Fruit fly (Drosophila melanogaster) whole organism, embryonic: ENCODE measurements around the gene Arp10.

ENCODE experiments used
- B-H2 ChIP-seq: fragments of 200-800 bp; sonication (Bioruptor generic); optimal IDR thresholded peaks from 2 replicates; lab custom pipeline; 2018; ENCODE audit warnings: missing biosample characterization, mild to moderate bottlenecking, missing genetic modification characterization
- BEAF-32 ChIP-seq: fragments of 200-800 bp; sonication (Bioruptor generic); optimal IDR thresholded peaks from 3 replicates; lab custom pipeline; 2017; ENCODE audit warnings: missing biosample characterization, missing genetic modification characterization, mild to moderate bottlenecking, moderate library complexity, missing genetic modification reagents
- CG10543 ChIP-seq: fragments of 200-800 bp; sonication (Bioruptor generic); optimal IDR thresholded peaks from 3 replicates; lab custom pipeline; 2017; ENCODE audit warnings: missing biosample characterization, mild to moderate bottlenecking, missing genetic modification characterization, moderate library complexity
- CG11247 ChIP-seq: fragments of 200-800 bp; sonication (Bioruptor generic); IDR thresholded peaks from 2 replicates; pipeline ENCODE4 v1.3.6; 2022; ENCODE audit warnings: missing biosample characterization, missing genetic modification characterization
- CG15514 ChIP-seq: fragments of 200-800 bp; sonication (Bioruptor generic); optimal IDR thresholded peaks from 3 replicates; lab custom pipeline; 2017; ENCODE audit warnings: missing biosample characterization, missing genetic modification characterization, mild to moderate bottlenecking, moderate library complexity, missing genetic modification reagents
- CG17359 ChIP-seq: fragments of 200-800 bp; sonication (Bioruptor generic); optimal IDR thresholded peaks from 3 replicates; lab custom pipeline; 2018; ENCODE audit warnings: missing biosample characterization, mild to moderate bottlenecking, missing genetic modification characterization, moderate library complexity
- CG17361 ChIP-seq: fragments of 200-800 bp; sonication (Bioruptor generic); IDR thresholded peaks from 3 replicates; pipeline ENCODE4 v1.3.6; 2022; ENCODE audit warnings: missing biosample characterization, missing genetic modification characterization
- CG18262 ChIP-seq: fragments of 200-800 bp; optimal IDR thresholded peaks from 3 replicates; lab custom pipeline; 2019; ENCODE audit warnings: missing biosample characterization, mild to moderate bottlenecking, missing genetic modification characterization, moderate library complexity
- CG1832 ChIP-seq: fragments of 200-800 bp; sonication (Bioruptor generic); optimal IDR thresholded peaks from 2 replicates; lab custom pipeline; 2017; ENCODE audit warnings: missing biosample characterization, mild to moderate bottlenecking, missing genetic modification characterization, inconsistent platforms
- CG3838 ChIP-seq: fragments of 200-800 bp; sonication (Bioruptor generic); optimal IDR thresholded peaks from 3 replicates; lab custom pipeline; 2016; ENCODE audit warnings: missing biosample characterization, missing genetic modification characterization
- CG3847 ChIP-seq: fragments of 200-800 bp; sonication (Bioruptor generic); IDR thresholded peaks from 2 replicates; pipeline ENCODE4 v1.3.6; 2022; ENCODE audit warnings: missing biosample characterization, missing genetic modification characterization
- CG4328 ChIP-seq: fragments of 200-800 bp; sonication (Bioruptor generic); optimal IDR thresholded peaks from 3 replicates; lab custom pipeline; 2017; ENCODE audit warnings: missing biosample characterization, missing genetic modification reagents, missing genetic modification characterization
- CG6689 ChIP-seq: fragments of 200-800 bp; sonication (Bioruptor generic); IDR thresholded peaks from 2 replicates; pipeline ENCODE4 v1.3.6; 2022; ENCODE audit warnings: missing biosample characterization, missing genetic modification characterization
- CG6791 ChIP-seq: fragments of 200-800 bp; sonication (Bioruptor generic); IDR thresholded peaks from 3 replicates; pipeline ENCODE4 v1.3.6; 2022; ENCODE audit warnings: missing biosample characterization, missing genetic modification characterization; ENCODE audit not compliant: partially characterized antibody
- CG7963 ChIP-seq: fragments of 200-800 bp; sonication (Bioruptor generic); IDR thresholded peaks from 3 replicates; pipeline ENCODE4 v1.3.6; 2022; ENCODE audit warnings: missing biosample characterization, missing genetic modification characterization; ENCODE audit not compliant: partially characterized antibody
- CG7987 ChIP-seq: fragments of 200-800 bp; sonication (Bioruptor generic); optimal IDR thresholded peaks from 2 replicates; lab custom pipeline; 2018; ENCODE audit warnings: missing biosample characterization, mild to moderate bottlenecking, missing genetic modification characterization, moderate library complexity
- CrebB ChIP-seq: fragments of 200-800 bp; sonication (Bioruptor generic); optimal IDR thresholded peaks from 3 replicates; lab custom pipeline; 2018; ENCODE audit warnings: missing biosample characterization, mild to moderate bottlenecking, missing genetic modification characterization
- Dek ChIP-seq: fragments of 200-800 bp; sonication (Bioruptor generic); optimal IDR thresholded peaks from 3 replicates; lab custom pipeline; 2019; ENCODE audit warnings: missing biosample characterization, mild to moderate bottlenecking, missing genetic modification characterization, moderate library complexity
- Dfd ChIP-seq, 2 experiments: fragments of >200 bp; optimal IDR thresholded peaks; 2 replicates each; lab custom pipeline; 2017; ENCODE audit warnings: missing biosample characterization in 2 of 2, missing genetic modification characterization in 2 of 2
- HHEX ChIP-seq: fragments of 200-800 bp; sonication (Bioruptor generic); optimal IDR thresholded peaks from 3 replicates; lab custom pipeline; 2017; ENCODE audit warnings: missing biosample characterization, mild to moderate bottlenecking, missing genetic modification characterization, missing genetic modification reagents
- HLH4C ChIP-seq: fragments of 200-800 bp; sonication (Bioruptor generic); IDR thresholded peaks from 3 replicates; pipeline ENCODE4 v1.3.6; 2022; ENCODE audit warnings: missing biosample characterization, missing genetic modification characterization; ENCODE audit not compliant: partially characterized antibody
- HmgD ChIP-seq: fragments of 200-800 bp; sonication (Bioruptor generic); optimal IDR thresholded peaks from 3 replicates; lab custom pipeline; 2016; ENCODE audit warnings: missing biosample characterization, missing genetic modification characterization
- Hmr ChIP-seq: fragments of 200-800 bp; sonication (Bioruptor generic); optimal IDR thresholded peaks from 3 replicates; lab custom pipeline; 2017; ENCODE audit warnings: mild to moderate bottlenecking, missing biosample characterization, missing genetic modification reagents, missing genetic modification characterization
- Hr3 ChIP-seq: fragments of 200-800 bp; sonication (Bioruptor generic); optimal IDR thresholded peaks from 3 replicates; lab custom pipeline; 2016; ENCODE audit warnings: missing biosample characterization, missing genetic modification characterization
- Hr78 ChIP-seq, 2 experiments: fragments of 200-800 bp in 1 of 2; fragments of >200 bp in 1 of 2; sonication (Bioruptor generic) in 1 of 2; optimal IDR thresholded peaks; 2 replicates each; lab custom pipeline; 2017 to 2019; ENCODE audit warnings: missing biosample characterization in 2 of 2, missing genetic modification characterization in 2 of 2, mild to moderate bottlenecking in 1 of 2, moderate library complexity in 1 of 2
- MESR4 ChIP-seq: fragments of 200-800 bp; sonication (Bioruptor generic); optimal IDR thresholded peaks from 2 replicates; lab custom pipeline; 2018; ENCODE audit warnings: missing biosample characterization, mild to moderate bottlenecking, missing genetic modification characterization, moderate library complexity
- MTF-1 ChIP-seq: fragments of 200-800 bp; sonication (Bioruptor generic); optimal IDR thresholded peaks from 2 replicates; lab custom pipeline; 2018; ENCODE audit warnings: missing biosample characterization, mild to moderate bottlenecking, missing genetic modification characterization, borderline replicate concordance
- Med ChIP-seq: fragments of 200-800 bp; sonication (Bioruptor generic); peaks from one replicate; lab custom pipeline; 2016; ENCODE audit warnings: missing biosample characterization, missing genetic modification characterization, mild to moderate bottlenecking, inconsistent platforms, moderate library complexity
- NC2β ChIP-seq: fragments of 200-800 bp; sonication (Bioruptor generic); optimal IDR thresholded peaks from 2 replicates; lab custom pipeline; 2016; ENCODE audit warnings: missing biosample characterization, missing genetic modification characterization
- NfI ChIP-seq: fragments of 200-800 bp; sonication (Bioruptor generic); optimal IDR thresholded peaks from 3 replicates; lab custom pipeline; 2018; ENCODE audit warnings: missing biosample characterization, mild to moderate bottlenecking, missing genetic modification characterization, moderate library complexity
- Oli ChIP-seq: fragments of 200-800 bp; sonication (Bioruptor generic); optimal IDR thresholded peaks from 2 replicates; lab custom pipeline; 2018; ENCODE audit warnings: missing biosample characterization, mild to moderate bottlenecking, missing genetic modification characterization, moderate library complexity
- Rfx ChIP-seq: fragments of 200-800 bp; sonication (Bioruptor generic); IDR thresholded peaks from 2 replicates; pipeline ENCODE4 v1.3.6; 2022; ENCODE audit warnings: missing biosample characterization, missing genetic modification characterization
- Sry-δ ChIP-seq: fragments of 200-800 bp; sonication (Bioruptor generic); optimal IDR thresholded peaks from 2 replicates; lab custom pipeline; 2016; ENCODE audit warnings: missing biosample characterization, missing genetic modification characterization
- Trl ChIP-seq, 3 experiments: fragments of >200 bp in 2 of 3; fragments of 200-800 bp in 1 of 3; sonication (Bioruptor generic) in 1 of 3; optimal IDR thresholded peaks; 2 replicates in 1 of 3; 3 replicates in 2 of 3; lab custom pipeline; 2016 to 2017; ENCODE audit warnings: missing biosample characterization in 1 of 3, missing genetic modification characterization in 1 of 3
- YL-1 ChIP-seq: fragments of 200-800 bp; sonication (Bioruptor generic); optimal IDR thresholded peaks from 3 replicates; lab custom pipeline; 2017; ENCODE audit warnings: missing biosample characterization, mild to moderate bottlenecking, missing genetic modification characterization
- ara ChIP-seq: fragments of 200-800 bp; sonication (Bioruptor generic); IDR thresholded peaks from 2 replicates; pipeline ENCODE4 v1.3.6; 2022; ENCODE audit warnings: missing biosample characterization, missing genetic modification characterization
- caup ChIP-seq: fragments of 200-800 bp; sonication (Bioruptor generic); optimal IDR thresholded peaks from 3 replicates; lab custom pipeline; 2017; ENCODE audit warnings: missing biosample characterization, mild to moderate bottlenecking, missing genetic modification characterization, moderate library complexity; ENCODE audit not compliant: severe bottlenecking
- dmrt99B ChIP-seq: fragments of 200-800 bp; sonication (Bioruptor generic); optimal IDR thresholded peaks from 2 replicates; lab custom pipeline; 2018; ENCODE audit warnings: missing biosample characterization, mild to moderate bottlenecking, missing genetic modification characterization, moderate library complexity
- eyg ChIP-seq: fragments of 200-800 bp; sonication (Bioruptor generic); optimal IDR thresholded peaks from 3 replicates; lab custom pipeline; 2016; ENCODE audit warnings: missing biosample characterization, missing genetic modification characterization
- grau ChIP-seq: fragments of 200-800 bp; optimal IDR thresholded peaks from 3 replicates; lab custom pipeline; 2019; ENCODE audit warnings: missing biosample characterization, mild to moderate bottlenecking, missing genetic modification characterization, moderate library complexity
- grn ChIP-seq: fragments of 200-800 bp; sonication (Bioruptor generic); optimal IDR thresholded peaks from 3 replicates; lab custom pipeline; 2017; ENCODE audit warnings: missing biosample characterization, missing genetic modification characterization
- gro ChIP-seq: fragments of 200-800 bp; sonication (Bioruptor generic); optimal IDR thresholded peaks from 2 replicates; lab custom pipeline; 2016; ENCODE audit warnings: missing biosample characterization, missing genetic modification characterization
- gsb ChIP-seq: fragments of 200-800 bp; sonication (Bioruptor generic); IDR thresholded peaks from 2 replicates; pipeline ENCODE4 v1.3.6; 2022; ENCODE audit warnings: missing biosample characterization, missing genetic modification characterization
- gsb-n ChIP-seq: fragments of 200-800 bp; sonication (Bioruptor generic); optimal IDR thresholded peaks from 3 replicates; lab custom pipeline; 2018; ENCODE audit warnings: missing biosample characterization, mild to moderate bottlenecking, missing genetic modification characterization
- kay ChIP-seq: fragments of 200-800 bp; sonication (Bioruptor generic); optimal IDR thresholded peaks from 2 replicates; lab custom pipeline; 2016; ENCODE audit warnings: missing biosample characterization, missing genetic modification characterization
- pros ChIP-seq: fragments of 200-800 bp; sonication (Bioruptor generic); optimal IDR thresholded peaks from 3 replicates; lab custom pipeline; 2019; ENCODE audit warnings: missing biosample characterization, mild to moderate bottlenecking, missing genetic modification characterization, moderate library complexity
- sd ChIP-seq: fragments of 200-800 bp; sonication (Bioruptor generic); optimal IDR thresholded peaks from 3 replicates; lab custom pipeline; 2018; ENCODE audit warnings: missing biosample characterization, mild to moderate bottlenecking, missing genetic modification characterization, moderate library complexity
- tap ChIP-seq: fragments of 200-800 bp; optimal IDR thresholded peaks from 3 replicates; lab custom pipeline; 2019; ENCODE audit warnings: missing biosample characterization, mild to moderate bottlenecking, missing genetic modification characterization, moderate library complexity
- twi ChIP-seq: fragments of 200-800 bp; optimal IDR thresholded peaks from 2 replicates; lab custom pipeline; 2019; ENCODE audit warnings: missing biosample characterization, mild to moderate bottlenecking, missing genetic modification characterization, moderate library complexity

Arp10 gene

dm6 chrX:19604997-19605396 is 41.0 kb downstream of the Arp10 start, which contains the start of gene CG14207 (continued):
- TF ChIP-seq eyg (GFP tag; lab: Kevin White, UChicago) (peak; percentile 8), CG3838 (GFP tag; lab: Kevin White, UChicago) (no peak), CG17361 (GFP tag; lab: Robert Waterston, UW) (0 out of 3 replicates have a peak, but pooled peaks have one; percentile 19), Dek (tag; lab: Kevin White, UChicago) (peak; percentile 14), CG15514 (GFP tag; lab: Kevin White, UChicago) (peak; percentile 44), CG7987 (peak; percentile 26), Hr3 (GFP tag; lab: Kevin White, UChicago) (no peak), Hr78 (GFP tag; optimal IDR thresholded peaks at IDR 0.05; lab: Kevin White, UChicago) (no peak), Hmr (GFP tag; lab: Kevin White, UChicago) (peak; percentile 32), CG10543 (peak; percentile 40), HmgD (GFP tag; lab: Kevin White, UChicago) (no peak), Med (GFP tag; lab: Kevin White, UChicago) (peak; percentile 83), CG11247 (peak; percentile 30; the same call in 1 of the 2 replicates), sd (tag; lab: Kevin White, UChicago) (peak; percentile 4), CG17359 (tag; lab: Kevin White, UChicago) (peak; percentile 3), Trl (optimal IDR thresholded peaks at IDR 0.05; lab: Kevin White, UChicago) (no peak), Trl (GFP tag; optimal IDR thresholded peaks at IDR 0.05; lab: Kevin White, UChicago) (peak; percentile 7), HLH4C (GFP tag; lab: Robert Waterston, UW) (peak; percentile 88), kay (GFP tag; lab: Kevin White, UChicago) (no peak), NfI (GFP tag; lab: Kevin White, UChicago) (peak; percentile 12), dmrt99B (tag; lab: Kevin White, UChicago) (peak; percentile 16), ara (no peak), Dfd (GFP tag; optimal IDR thresholded peaks at IDR 0.05; lab: Kevin White, UChicago) (no peak), gsb (0 out of 2 replicates have a peak, but pooled peaks have one; percentile 8), grau (peak; percentile 25), CG4328 (GFP tag; lab: Kevin White, UChicago) (no peak), Oli (tag; lab: Kevin White, UChicago) (no peak), CG18262 (tag; lab: Kevin White, UChicago) (no peak), caup (GFP tag; lab: Kevin White, UChicago) (peak; percentile 49), MESR4 (GFP tag; lab: Kevin White, UChicago) (peak; percentile 22), CG1832 (GFP tag; lab: Kevin White, UChicago) (no peak), BEAF-32 (peak; percentile 61), twi (tag; lab: Kevin White, UChicago) (no peak), CG6689 (GFP tag; lab: Robert Waterston, UW) (no peak), gsb-n (tag; lab: Kevin White, UChicago) (no peak), CG6791 (GFP tag; lab: Robert Waterston, UW) (peak; percentile 82), gro (GFP tag; lab: Kevin White, UChicago) (peak; percentile 51), CG3847 (0 out of 2 replicates have a peak, but pooled peaks have one; percentile 15), CrebB (tag; lab: Kevin White, UChicago) (peak; percentile 17), Sry-δ (GFP tag; lab: Kevin White, UChicago) (peak; percentile 40), grn (GFP tag; lab: Kevin White, UChicago) (no peak), Rfx (GFP tag; lab: Robert Waterston, UW) (peak; percentile 35; the same call in 1 of the 2 replicates), HHEX (GFP tag; lab: Kevin White, UChicago) (peak; percentile 44), MTF-1 (peak; percentile 9), B-H2 (peak; percentile 47), pros (GFP tag; lab: Kevin White, UChicago) (peak; percentile 28), tap (no peak), CG7963 (GFP tag; lab: Robert Waterston, UW) (peak; percentile 87), YL-1 (peak; percentile 10), NC2β (GFP tag; lab: Kevin White, UChicago) (peak; percentile 42)
